Worm (Caenorhabditis elegans): ENCODE results near the gene T03E6.9.

The T03E6.9 gene

ce11 chrV:16595140-16595791 lies 5.3 kb downstream of the T03E6.9 start, which contains the start of gene cpl-1 (continued):
- no peak for TF ChIP-seq nhr-25 (tag; optimal IDR thresholded peaks at IDR 0.05; ENCODE audit: borderline replicate concordance, insufficient read depth)
- TF ChIP-seq T26A8.4 (GFP tag; IDR thresholded peaks at IDR 0.05): no peak; the same call in none of the 2 replicates
- peak; percentile 10 for TF ChIP-seq nhr-111 (GFP tag; optimal IDR thresholded peaks at IDR 0.05)
- TF ChIP-seq Y75B8A.6 (GFP tag; IDR thresholded peaks at IDR 0.05): no peak
- peak; percentile 93 for TF ChIP-seq aha-1 (tag)
- no peak for TF ChIP-seq zfp-2 (tag; optimal IDR thresholded peaks at IDR 0.05)
- no peak for TF ChIP-seq ZK546.5 (tag; optimal IDR thresholded peaks at IDR 0.05)
- no peak for TF ChIP-seq lir-3 (tag; optimal IDR thresholded peaks at IDR 0.05)
- TF ChIP-seq skn-1 (tag; optimal IDR thresholded peaks at IDR 0.05): no peak
- TF ChIP-seq T20F7.1 (GFP tag; optimal IDR thresholded peaks at IDR 0.05): peak; percentile 5
- no peak for TF ChIP-seq cey-2 (tag; optimal IDR thresholded peaks at IDR 0.05; ENCODE audit: borderline replicate concordance, insufficient read depth)
- TF ChIP-seq set-16 (GFP tag; IDR thresholded peaks at IDR 0.05): no peak
- peak; percentile 58; the same call in 1 of the 2 replicates for TF ChIP-seq php-3 (GFP tag; IDR thresholded peaks at IDR 0.05)
- no peak for TF ChIP-seq hif-1 (tag; optimal IDR thresholded peaks at IDR 0.05)
- no peak for TF ChIP-seq nhr-77 (tag; optimal IDR thresholded peaks at IDR 0.05)
- no peak for TF ChIP-seq unc-39 (tag; optimal IDR thresholded peaks at IDR 0.05)
- no peak for TF ChIP-seq rbr-2 (tag; optimal IDR thresholded peaks at IDR 0.05)
- peak; percentile 63 for TF ChIP-seq nhr-28 (tag; optimal IDR thresholded peaks at IDR 0.05)
- TF ChIP-seq unc-130 (GFP tag; optimal IDR thresholded peaks at IDR 0.05): no peak
- no peak for TF ChIP-seq arid-1 (GFP tag; conservative IDR thresholded peaks at IDR 0.05)
- no peak for TF ChIP-seq mdl-1 (tag; optimal IDR thresholded peaks at IDR 0.05)
- no peak for TF ChIP-seq mxl-3 (GFP tag; optimal IDR thresholded peaks at IDR 0.05)
- TF ChIP-seq nhr-11 (tag; optimal IDR thresholded peaks at IDR 0.05): peak; percentile 17
- TF ChIP-seq unc-62 (GFP tag; optimal IDR thresholded peaks at IDR 0.05 in 1 of 2): peak in 1 of 2 experiments; percentile 73
- TF ChIP-seq unc-62 (tag; optimal IDR thresholded peaks at IDR 0.05): no peak
- no peak; the same call in 1 of the 2 replicates for TF ChIP-seq ceh-20 (GFP tag; IDR thresholded peaks at IDR 0.05)
- TF ChIP-seq saeg-2 (GFP tag; IDR thresholded peaks at IDR 0.05): no peak
- no peak for TF ChIP-seq nhr-237 (tag; optimal IDR thresholded peaks at IDR 0.05)
- no peak for TF ChIP-seq ctbp-1 (GFP tag; IDR thresholded peaks at IDR 0.05)
- TF ChIP-seq F37D6.2 (tag; optimal IDR thresholded peaks at IDR 0.05): no peak
- peak; percentile 47 for TF ChIP-seq nhr-48 (tag; optimal IDR thresholded peaks at IDR 0.05)
- TF ChIP-seq lim-7 (GFP tag; IDR thresholded peaks at IDR 0.05): no peak
- TF ChIP-seq attf-4 (tag; optimal IDR thresholded peaks at IDR 0.05): no peak
- no peak for TF ChIP-seq Y105C5A.15 (GFP tag; IDR thresholded peaks at IDR 0.05)
- no peak for TF ChIP-seq F44E2.7 (GFP tag; IDR thresholded peaks at IDR 0.05)
- no peak for TF ChIP-seq F10B5.3 (tag; optimal IDR thresholded peaks at IDR 0.05)
- TF ChIP-seq jun-1 (tag; optimal IDR thresholded peaks at IDR 0.05): no peak
- TF ChIP-seq lsy-2 (tag; optimal IDR thresholded peaks at IDR 0.05): no peak
- TF ChIP-seq vab-7 (GFP tag; IDR thresholded peaks at IDR 0.05): no peak
- TF ChIP-seq gei-8 (GFP tag; optimal IDR thresholded peaks at IDR 0.05): no peak
- no peak for TF ChIP-seq lin-29 (GFP tag; IDR thresholded peaks at IDR 0.05)
- peak; percentile 59 for TF ChIP-seq hlh-30 (tag; optimal IDR thresholded peaks at IDR 0.05; ENCODE audit: insufficient read depth)
- no peak for TF ChIP-seq tag-97 (GFP tag; IDR thresholded peaks at IDR 0.05)
- no peak for TF ChIP-seq madf-5 (GFP tag; IDR thresholded peaks at IDR 0.05)
- TF ChIP-seq nhr-6 (tag; optimal IDR thresholded peaks at IDR 0.05): no peak
- TF ChIP-seq ZK337.2 (GFP tag; IDR thresholded peaks at IDR 0.05): no peak
- peak; percentile 51 for TF ChIP-seq nhr-102 (tag; optimal IDR thresholded peaks at IDR 0.05)
- TF ChIP-seq mdt-29 (GFP tag; IDR thresholded peaks at IDR 0.05): no peak
- no peak for TF ChIP-seq madf-9 (GFP tag; conservative IDR thresholded peaks at IDR 0.05)
- TF ChIP-seq egl-27 (tag; optimal IDR thresholded peaks at IDR 0.05): no peak
- TF ChIP-seq F26F4.8 (GFP tag; conservative IDR thresholded peaks at IDR 0.05): no peak
